Worm (Caenorhabditis elegans): Measurements from ENCODE around the gene fbxb-87.

- TF ChIP-seq elt-2 (tag; optimal IDR thresholded peaks at IDR 0.05) (no peak), tbx-2 (tag; optimal IDR thresholded peaks at IDR 0.05) (no peak)
Observed at ce11 chrIII:10881462-10881861, 12.9 kb upstream of the fbxb-87 start, which contains the start of gene athp-1.
